Worm (Caenorhabditis elegans) whole organism, mixed stage, embryonic: Measurements from ENCODE around the gene F46C5.9.

ENCODE experiments used
- M03D4.4 ChIP-seq: sonication (generic microtip); optimal IDR thresholded peaks from 2 replicates; lab custom pipeline; 2017; ENCODE audit warnings: mild to moderate bottlenecking, missing genetic modification characterization, missing compliant biosample characterization
- blmp-1 ChIP-seq: fragments of 150-350 bp; optimal IDR thresholded peaks from 2 replicates; lab custom pipeline; 2014; ENCODE audit warnings: missing biosample characterization, missing genetic modification characterization
- ceh-39 ChIP-seq: fragments of 150-350 bp; optimal IDR thresholded peaks from 2 replicates; lab custom pipeline; 2014; ENCODE audit warnings: missing biosample characterization, missing genetic modification characterization
- ceh-43 ChIP-seq: fragments of 200-800 bp; sonication (Bioruptor generic); optimal IDR thresholded peaks from 2 replicates; lab custom pipeline; 2018; ENCODE audit warnings: mild to moderate bottlenecking, missing genetic modification characterization, moderate library complexity, missing compliant biosample characterization
- ces-1 ChIP-seq: fragments of 150-350 bp; optimal IDR thresholded peaks from 2 replicates; lab custom pipeline; 2014; ENCODE audit warnings: missing biosample characterization, missing genetic modification reagents, missing genetic modification characterization
- elt-1 ChIP-seq: sonication (generic microtip); optimal IDR thresholded peaks from 2 replicates; lab custom pipeline; 2017; ENCODE audit warnings: missing genetic modification characterization, mild to moderate bottlenecking, missing compliant biosample characterization, antibody characterized with exemption, moderate library complexity, borderline replicate concordance; ENCODE audit not compliant: insufficient read depth
- elt-3 ChIP-seq: fragments of 150-350 bp; optimal IDR thresholded peaks from 2 replicates; lab custom pipeline; 2014; ENCODE audit warnings: missing biosample characterization, missing genetic modification characterization
- flh-1 ChIP-seq: fragments of 200-800 bp; sonication (Bioruptor generic); optimal IDR thresholded peaks from 2 replicates; lab custom pipeline; 2018; ENCODE audit warnings: mild to moderate bottlenecking, missing genetic modification characterization, moderate library complexity, missing compliant biosample characterization
- ham-2 ChIP-seq: fragments of 200-800 bp; sonication (Bioruptor generic); optimal IDR thresholded peaks from 2 replicates; lab custom pipeline; 2018; ENCODE audit warnings: mild to moderate bottlenecking, missing genetic modification characterization, missing compliant biosample characterization
- hlh-1 ChIP-seq: fragments of 150-350 bp; optimal IDR thresholded peaks from 2 replicates; lab custom pipeline; 2014; ENCODE audit warnings: missing biosample characterization, missing genetic modification reagents, missing genetic modification characterization
- lin-13 ChIP-seq: fragments of 150-350 bp; optimal IDR thresholded peaks from 2 replicates; lab custom pipeline; 2014; ENCODE audit warnings: missing biosample characterization, missing genetic modification characterization
- lin-32 ChIP-seq: fragments of 200-800 bp; sonication (Bioruptor generic); optimal IDR thresholded peaks from 2 replicates; lab custom pipeline; 2018; ENCODE audit warnings: mild to moderate bottlenecking, missing genetic modification characterization, missing compliant biosample characterization
- lsy-2 ChIP-seq: fragments of 150-350 bp; optimal IDR thresholded peaks from 2 replicates; lab custom pipeline; 2014; ENCODE audit warnings: missing biosample characterization, missing genetic modification characterization
- mls-2 ChIP-seq: sonication (generic microtip); optimal IDR thresholded peaks from 2 replicates; lab custom pipeline; 2016; ENCODE audit warnings: mild to moderate bottlenecking, missing genetic modification characterization, moderate library complexity, missing compliant biosample characterization
- nhr-12 ChIP-seq: fragments of 150-350 bp; optimal IDR thresholded peaks from 2 replicates; lab custom pipeline; 2014; ENCODE audit warnings: missing biosample characterization, missing genetic modification characterization
- nhr-2 ChIP-seq: fragments of 150-350 bp; optimal IDR thresholded peaks from 2 replicates; lab custom pipeline; 2014; ENCODE audit warnings: missing biosample characterization, missing genetic modification characterization
- nhr-237 ChIP-seq: fragments of 150-350 bp; optimal IDR thresholded peaks from 2 replicates; lab custom pipeline; 2014; ENCODE audit warnings: missing biosample characterization, missing genetic modification characterization
- nhr-28 ChIP-seq: fragments of 150-350 bp; optimal IDR thresholded peaks from 2 replicates; lab custom pipeline; 2014; ENCODE audit warnings: missing biosample characterization, missing genetic modification characterization
- nhr-76 ChIP-seq: sonication (generic microtip); optimal IDR thresholded peaks from 2 replicates; lab custom pipeline; 2017; ENCODE audit warnings: missing biosample characterization, missing genetic modification characterization
- pha-4 ChIP-seq: fragments of 150-350 bp; optimal IDR thresholded peaks from 2 replicates; lab custom pipeline; 2018; ENCODE audit warnings: missing biosample characterization, missing genetic modification reagents, missing genetic modification characterization
- sem-2 ChIP-seq: fragments of 200-800 bp; sonication (Bioruptor generic); optimal IDR thresholded peaks from 2 replicates; lab custom pipeline; 2018; ENCODE audit warnings: mild to moderate bottlenecking, missing genetic modification characterization, missing compliant biosample characterization
- snpc-4 ChIP-seq: fragments of 150-350 bp; optimal IDR thresholded peaks from 2 replicates; lab custom pipeline; 2014; ENCODE audit warnings: missing biosample characterization, missing genetic modification characterization
- tbx-8 ChIP-seq: fragments of 200-800 bp; sonication (Bioruptor generic); optimal IDR thresholded peaks from 2 replicates; lab custom pipeline; 2018; ENCODE audit warnings: mild to moderate bottlenecking, missing genetic modification characterization, moderate library complexity, missing compliant biosample characterization
- unc-120 ChIP-seq: sonication (generic microtip); optimal IDR thresholded peaks from 2 replicates; lab custom pipeline; 2017; ENCODE audit warnings: missing genetic modification characterization, missing compliant biosample characterization; ENCODE audit not compliant: poor library complexity, severe bottlenecking
- unc-39 ChIP-seq: fragments of 150-350 bp; optimal IDR thresholded peaks from 2 replicates; lab custom pipeline; 2014; ENCODE audit warnings: missing biosample characterization, missing genetic modification characterization
- unc-62 ChIP-seq: fragments of 150-350 bp; optimal IDR thresholded peaks from 2 replicates; lab custom pipeline; 2014; ENCODE audit warnings: missing biosample characterization, missing genetic modification reagents, missing genetic modification characterization
- zip-8 ChIP-seq: fragments of 150-350 bp; optimal IDR thresholded peaks from 2 replicates; lab custom pipeline; 2014; ENCODE audit warnings: missing biosample characterization, missing genetic modification characterization
- ztf-11 ChIP-seq: fragments of 150-350 bp; optimal IDR thresholded peaks from 2 replicates; lab custom pipeline; 2014; ENCODE audit warnings: missing biosample characterization, missing genetic modification characterization

F46C5.9 gene

ce11 chrII:8844465-8845126 is 34.1 kb upstream of the F46C5.9 start, which contains the start of gene F46C5.6:
Gene F46C5.6, minus strand, starts transcription at chrII:8844515.
- peak; percentile 48 for TF ChIP-seq unc-62
- no peak for TF ChIP-seq nhr-28 (tag; lab: Kevin White, UChicago)
- no peak for TF ChIP-seq ceh-39 (tag; lab: Kevin White, UChicago)
- no peak for TF ChIP-seq elt-1
- peak; percentile 90 for TF ChIP-seq hlh-1 (tag; lab: Kevin White, UChicago)
- peak; percentile 83 for TF ChIP-seq unc-120 (tag; lab: Kevin White, UChicago)
- TF ChIP-seq mls-2 (tag; lab: Kevin White, UChicago) = no peak
- TF ChIP-seq, all 35 proteins: peak for 3

DNA sequence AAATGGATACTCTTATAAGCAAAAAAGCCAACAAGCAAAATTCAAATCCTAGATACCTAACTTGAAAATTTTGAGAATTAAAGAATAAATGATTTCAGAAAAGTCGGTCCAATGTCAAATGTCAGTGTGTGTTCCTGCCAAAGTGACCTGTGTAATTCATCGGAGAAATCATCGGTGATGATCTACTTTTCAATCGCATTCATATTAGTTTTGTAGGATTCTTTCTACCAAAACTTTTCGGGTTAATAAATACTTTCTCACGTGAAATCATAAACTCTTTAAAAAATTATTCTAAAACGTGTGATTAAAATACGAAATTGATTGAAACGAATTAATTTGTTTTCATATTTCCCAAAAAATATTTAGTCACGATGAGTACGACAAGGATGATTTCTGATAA is 28.5 kb upstream of the F46C5.9 start, which contains the start of gene F46C5.7:
Gene F46C5.7 (plus strand): TSS at position 301 of the 400 bp plus-strand sequence.
- TF ChIP-seq nhr-12 = no peak
- TF ChIP-seq lsy-2 (tag; lab: Kevin White, UChicago) = no peak
- no peak for TF ChIP-seq ceh-43 (GFP tag; lab: Kevin White, UChicago)
- no peak for TF ChIP-seq unc-39
- TF ChIP-seq pha-4 (tag; lab: Kevin White, UChicago) = no peak
- TF ChIP-seq unc-62 = no peak
- TF ChIP-seq nhr-2 (tag; lab: Kevin White, UChicago) = no peak
- TF ChIP-seq nhr-76 (tag; lab: Kevin White, UChicago) = no peak
- TF ChIP-seq mls-2 (tag; lab: Kevin White, UChicago) = no peak
- no peak for TF ChIP-seq elt-3 (tag; lab: Kevin White, UChicago)

ce11 chrII:8835857-8836256 is 25.3 kb upstream of the F46C5.9 start, which contains the start of gene F46C5.4:
Gene F46C5.4, plus strand, starts transcription at chrII:8836078.
- peak; percentile 71 for TF ChIP-seq ces-1 (GFP tag; lab: Kevin White, UChicago)
- TF ChIP-seq unc-120 (tag; lab: Kevin White, UChicago) = no peak
- TF ChIP-seq M03D4.4 (tag; lab: Kevin White, UChicago) = no peak

ce11 chrII:8832941-8833340 is 22.4 kb upstream of the F46C5.9 start:
- TF ChIP-seq ztf-11 = no peak
- TF ChIP-seq nhr-2 (tag; lab: Kevin White, UChicago) = no peak
- no peak for TF ChIP-seq unc-120 (tag; lab: Kevin White, UChicago)
- no peak for TF ChIP-seq lin-13 (tag; lab: Kevin White, UChicago)
- no peak for TF ChIP-seq lsy-2 (tag; lab: Kevin White, UChicago)
- no peak for TF ChIP-seq nhr-237 (tag; lab: Kevin White, UChicago)
- no peak for TF ChIP-seq sem-2
- TF ChIP-seq nhr-76 (tag; lab: Kevin White, UChicago) = no peak
- TF ChIP-seq, all 35 proteins: peak for 0

ce11 chrII:8830917-8831316 is 20.4 kb upstream of the F46C5.9 start:
- TF ChIP-seq tbx-8 (GFP tag; lab: Kevin White, UChicago) = no peak
- peak; percentile 65 for TF ChIP-seq ces-1 (GFP tag; lab: Kevin White, UChicago)
- no peak for TF ChIP-seq zip-8 (tag; lab: Kevin White, UChicago)
- no peak for TF ChIP-seq ceh-39 (tag; lab: Kevin White, UChicago)
- TF ChIP-seq, all 35 proteins: peak for 1

DNA sequence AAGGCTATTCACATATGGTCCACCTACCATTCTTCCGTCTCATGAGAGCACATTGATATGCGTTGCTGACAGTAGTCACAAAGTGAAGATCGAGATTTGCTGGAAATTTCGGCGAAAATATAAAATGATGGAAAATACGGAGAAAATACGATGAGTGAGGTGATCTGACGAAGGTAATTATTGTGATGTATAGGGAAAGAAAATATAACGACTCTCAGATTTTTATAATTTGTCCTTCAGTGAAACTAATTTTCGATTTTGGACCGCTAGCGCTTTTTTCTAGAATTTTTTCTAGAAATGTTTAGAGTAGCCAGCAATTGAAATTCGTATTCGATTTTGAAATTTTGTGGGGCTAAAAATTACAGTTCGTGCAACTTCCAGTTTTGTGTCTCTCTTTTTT is 18.7 kb upstream of the F46C5.9 start, which contains the start of gene F46C5.2:
Gene F46C5.2 (minus strand): TSS at position 101 of the 400 bp plus-strand sequence.
- no peak for TF ChIP-seq flh-1
- no peak for TF ChIP-seq ham-2
- TF ChIP-seq elt-1 = no peak
- TF ChIP-seq nhr-76 (tag; lab: Kevin White, UChicago) = no peak
- TF ChIP-seq snpc-4 (tag; lab: Kevin White, UChicago) = no peak
- TF ChIP-seq hlh-1 (tag; lab: Kevin White, UChicago) = no peak
- no peak for TF ChIP-seq unc-39
- TF ChIP-seq pha-4 (tag; lab: Kevin White, UChicago) = no peak
- TF ChIP-seq ces-1 (GFP tag; lab: Kevin White, UChicago) = no peak

- TF ChIP-seq zip-8 (tag; lab: Kevin White, UChicago) = no peak
- no peak for TF ChIP-seq ham-2
- no peak for TF ChIP-seq pha-4 (tag; lab: Kevin White, UChicago)
- TF ChIP-seq lin-13 (tag; lab: Kevin White, UChicago) = no peak
- TF ChIP-seq blmp-1 = no peak
- no peak for TF ChIP-seq snpc-4 (tag; lab: Kevin White, UChicago)
- TF ChIP-seq unc-62 = no peak
- TF ChIP-seq lin-32 (GFP tag; lab: Kevin White, UChicago) = no peak
- no peak for TF ChIP-seq mls-2 (tag; lab: Kevin White, UChicago)
- no peak for TF ChIP-seq ces-1 (GFP tag; lab: Kevin White, UChicago)
- TF ChIP-seq, all 35 proteins: peak for 0
Measured at ce11 chrII:8825769-8826168, 15.2 kb upstream of the F46C5.9 start, which contains the start of gene nas-25. Gene nas-25, plus strand, starts transcription at chrII:8826069.
